Fruit fly (Drosophila melanogaster): ENCODE data around the gene Chmp1.

The Chmp1 gene

DNA sequence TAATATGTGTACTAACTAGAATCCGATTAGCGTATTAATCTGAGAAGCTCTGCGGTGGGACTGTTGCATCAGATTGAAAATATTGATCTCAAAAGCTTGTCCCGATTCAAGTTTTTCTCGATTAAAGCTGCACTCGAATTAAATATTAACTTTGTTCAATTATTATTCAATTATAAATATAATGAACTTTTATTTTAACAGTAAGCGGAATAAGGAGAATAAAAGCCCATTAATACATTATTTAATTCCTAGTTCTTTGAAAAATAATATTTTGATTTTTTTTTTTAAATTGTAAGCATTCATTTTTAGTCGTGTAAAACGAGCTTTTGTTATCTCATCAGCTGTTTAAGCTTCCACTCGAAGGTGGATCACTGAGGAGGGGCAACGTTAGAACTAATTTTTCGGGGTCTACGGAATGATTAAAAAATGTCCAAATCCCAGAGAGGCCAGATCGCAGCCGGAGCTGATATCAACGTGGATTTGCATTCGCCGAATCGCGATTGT, 8.4 kb downstream of the Chmp1 start, which contains the start of the genes GNBP2 and GNBP1:
Gene GNBP2, minus strand, starts transcription at position 51 of the 504 bp plus-strand sequence.
Gene GNBP1, plus strand, starts transcription at position 438 of the 504 bp plus-strand sequence.
- TF ChIP-seq ovo (GFP tag; optimal IDR thresholded peaks at IDR 0.05), result no peak
- TF ChIP-seq Crg-1 (GFP tag; optimal IDR thresholded peaks at IDR 0.05), result peak; percentile 33
- TF ChIP-seq CG7101 (tag; optimal IDR thresholded peaks at IDR 0.05), result peak; percentile 92
- no peak for TF ChIP-seq toe (GFP tag; optimal IDR thresholded peaks at IDR 0.05)
- TF ChIP-seq CG14711 (tag; optimal IDR thresholded peaks at IDR 0.05), result peak; percentile 90
- no peak for TF ChIP-seq kay (GFP tag; ENCODE audit: borderline replicate concordance)
- no peak for TF ChIP-seq CG1620 (GFP tag; optimal IDR thresholded peaks at IDR 0.05)
- peak; percentile 72 for TF ChIP-seq CG11617 (GFP tag; optimal IDR thresholded peaks at IDR 0.05)
- no peak for TF ChIP-seq cnc (optimal IDR thresholded peaks at IDR 0.05)
- TF ChIP-seq CG33017 (tag; optimal IDR thresholded peaks at IDR 0.05), result peak; percentile 95
- peak; percentile 55 for TF ChIP-seq tj (GFP tag; optimal IDR thresholded peaks at IDR 0.05)
- TF ChIP-seq Mnt (GFP tag; optimal IDR thresholded peaks at IDR 0.05), result peak; percentile 13
- peak; percentile 34 for TF ChIP-seq bab1 (GFP tag; optimal IDR thresholded peaks at IDR 0.05)
- TF ChIP-seq Hr96 (GFP tag; optimal IDR thresholded peaks at IDR 0.05), result no peak
- peak; percentile 26 for TF ChIP-seq cic (GFP tag; optimal IDR thresholded peaks at IDR 0.05)
- peak; percentile 74 for TF ChIP-seq CG12768 (GFP tag; optimal IDR thresholded peaks at IDR 0.05)
- no peak for TF ChIP-seq CG5204 (GFP tag; optimal IDR thresholded peaks at IDR 0.05)
- TF ChIP-seq CG7045 (GFP tag; optimal IDR thresholded peaks at IDR 0.05), result peak; percentile 76
- peak; percentile 2 for TF ChIP-seq Clk (GFP tag; optimal IDR thresholded peaks at IDR 0.05)
- peak; percentile 64 for TF ChIP-seq pad (GFP tag; optimal IDR thresholded peaks at IDR 0.05)

DNA sequence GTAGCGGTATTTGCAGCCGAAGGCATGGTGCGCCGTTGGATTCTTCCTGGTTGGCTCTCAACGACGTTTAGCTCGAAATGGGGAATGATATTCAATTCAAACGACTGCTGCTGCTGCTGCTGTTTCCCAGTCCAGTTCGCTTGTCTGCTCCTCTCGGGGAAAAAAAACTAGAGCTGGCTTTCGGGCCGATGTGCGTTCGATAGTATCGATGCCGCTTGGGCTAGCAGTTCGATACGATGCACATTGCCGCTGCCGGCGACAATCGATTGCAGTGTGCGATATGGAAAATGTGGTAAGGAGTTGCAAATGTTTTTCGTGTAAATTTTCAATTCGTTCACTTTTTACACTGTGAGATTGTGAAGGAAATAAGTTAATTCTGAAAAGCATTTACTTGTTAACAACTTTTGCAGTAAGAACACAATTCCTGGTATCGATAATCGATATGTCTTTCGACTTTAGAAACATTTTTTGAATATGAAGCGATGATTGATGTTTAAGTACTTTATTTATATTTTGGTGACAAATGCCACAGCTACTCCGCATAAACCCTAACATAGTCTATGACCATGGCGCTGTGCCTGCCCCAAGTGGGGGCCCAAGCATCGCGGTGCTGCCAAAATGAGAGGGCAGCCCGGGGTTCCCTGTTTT, 10.8 kb downstream of the Chmp1 start, which contains the start of gene Capr:
Gene Capr, minus strand, starts transcription at position 339 of the 648 bp plus-strand sequence.
- TF ChIP-seq CG7045 (GFP tag; optimal IDR thresholded peaks at IDR 0.05), result no peak
- TF ChIP-seq Hr96 (GFP tag; optimal IDR thresholded peaks at IDR 0.05), result peak; percentile 61
- no peak for TF ChIP-seq kay (GFP tag; ENCODE audit: borderline replicate concordance)
- TF ChIP-seq CG33017 (tag; optimal IDR thresholded peaks at IDR 0.05), result peak; percentile 12
- no peak for TF ChIP-seq CG5204 (GFP tag; optimal IDR thresholded peaks at IDR 0.05)
- TF ChIP-seq bab1 (GFP tag; optimal IDR thresholded peaks at IDR 0.05), result peak; percentile 47
- peak; percentile 43 for TF ChIP-seq Mnt (GFP tag; optimal IDR thresholded peaks at IDR 0.05)
- TF ChIP-seq tj (GFP tag; optimal IDR thresholded peaks at IDR 0.05), result no peak
- TF ChIP-seq CG1620 (GFP tag; optimal IDR thresholded peaks at IDR 0.05), result peak; percentile 58
- TF ChIP-seq CG7101 (tag; optimal IDR thresholded peaks at IDR 0.05), result peak; percentile 31
- TF ChIP-seq CG11617 (GFP tag; optimal IDR thresholded peaks at IDR 0.05), result no peak
- TF ChIP-seq toe (GFP tag; optimal IDR thresholded peaks at IDR 0.05), result peak; percentile 24
- peak; percentile 4 for TF ChIP-seq cic (GFP tag; optimal IDR thresholded peaks at IDR 0.05)
- peak; percentile 1 for TF ChIP-seq CG14711 (tag; optimal IDR thresholded peaks at IDR 0.05)
- TF ChIP-seq Clk (GFP tag; optimal IDR thresholded peaks at IDR 0.05), result no peak
- TF ChIP-seq CG12768 (GFP tag; optimal IDR thresholded peaks at IDR 0.05), result peak; percentile 41
- TF ChIP-seq Crg-1 (GFP tag; optimal IDR thresholded peaks at IDR 0.05), result peak; percentile 31
- peak; percentile 29 for TF ChIP-seq pad (GFP tag; optimal IDR thresholded peaks at IDR 0.05)
- no peak for TF ChIP-seq cnc (optimal IDR thresholded peaks at IDR 0.05)
- no peak for TF ChIP-seq ovo (GFP tag; optimal IDR thresholded peaks at IDR 0.05)

DNA sequence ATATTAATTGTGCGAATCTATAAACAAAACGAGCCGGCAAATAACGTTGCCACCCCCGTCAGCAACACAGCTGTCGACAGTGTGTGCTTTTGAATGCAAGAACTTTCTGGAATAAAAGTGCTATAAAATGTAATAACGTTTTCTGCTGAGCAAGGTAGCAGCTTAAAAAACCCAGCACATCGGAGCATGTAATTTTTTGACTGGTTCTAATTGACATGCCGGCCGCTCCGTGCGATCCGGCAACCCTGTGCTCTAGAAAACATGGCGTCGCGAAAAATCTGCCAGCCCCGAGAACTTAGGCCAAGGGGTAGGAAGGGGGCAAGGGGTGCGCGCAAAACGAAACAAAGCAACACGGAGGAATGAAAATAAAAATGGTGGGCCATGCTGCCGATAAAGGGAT, 11.7 kb downstream of the Chmp1 start:
- TF ChIP-seq CG7045 (GFP tag; optimal IDR thresholded peaks at IDR 0.05) (peak; percentile 36), CG12768 (GFP tag; optimal IDR thresholded peaks at IDR 0.05) (peak; percentile 35), Clk (GFP tag; optimal IDR thresholded peaks at IDR 0.05) (no peak), ovo (GFP tag; optimal IDR thresholded peaks at IDR 0.05) (no peak), Crg-1 (GFP tag; optimal IDR thresholded peaks at IDR 0.05) (no peak), bab1 (GFP tag; optimal IDR thresholded peaks at IDR 0.05) (peak; percentile 58), toe (GFP tag; optimal IDR thresholded peaks at IDR 0.05) (peak; percentile 20), kay (GFP tag; ENCODE audit: borderline replicate concordance) (no peak), Hr96 (GFP tag; optimal IDR thresholded peaks at IDR 0.05) (peak; percentile 57), CG7101 (tag; optimal IDR thresholded peaks at IDR 0.05) (peak; percentile 41), CG5204 (GFP tag; optimal IDR thresholded peaks at IDR 0.05) (no peak), CG11617 (GFP tag; optimal IDR thresholded peaks at IDR 0.05) (peak; percentile 71), CG33017 (tag; optimal IDR thresholded peaks at IDR 0.05) (no peak), tj (GFP tag; optimal IDR thresholded peaks at IDR 0.05) (peak; percentile 40), CG1620 (GFP tag; optimal IDR thresholded peaks at IDR 0.05) (peak; percentile 44), pad (GFP tag; optimal IDR thresholded peaks at IDR 0.05) (peak; percentile 36), cic (GFP tag; optimal IDR thresholded peaks at IDR 0.05) (no peak), CG14711 (tag; optimal IDR thresholded peaks at IDR 0.05) (peak; percentile 6), cnc (optimal IDR thresholded peaks at IDR 0.05) (no peak), Mnt (GFP tag; optimal IDR thresholded peaks at IDR 0.05) (peak; percentile 83)

DNA sequence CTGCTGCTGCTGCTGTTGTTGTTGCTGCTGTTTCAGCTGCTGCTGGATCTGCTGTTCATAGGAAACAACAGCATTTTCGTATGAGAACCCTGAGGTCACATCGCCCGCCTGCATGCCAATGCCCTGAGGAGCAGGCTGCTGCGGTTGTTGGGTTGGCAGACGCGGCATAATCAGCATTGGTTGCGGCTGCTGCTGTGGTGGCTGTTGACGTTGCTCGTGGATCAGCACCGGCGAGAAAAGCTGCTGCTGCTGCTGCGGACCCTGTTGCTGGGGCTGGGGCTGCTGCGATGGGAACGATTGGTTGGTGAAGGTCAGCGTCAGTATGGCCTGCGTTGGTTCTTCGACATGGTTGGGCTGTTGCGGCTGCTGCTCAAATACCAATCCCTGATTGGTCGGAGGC, 14.0 kb downstream of the Chmp1 start:
- TF ChIP-seq cic (GFP tag; optimal IDR thresholded peaks at IDR 0.05) (no peak), Mnt (GFP tag; optimal IDR thresholded peaks at IDR 0.05) (no peak), CG12768 (GFP tag; optimal IDR thresholded peaks at IDR 0.05) (no peak), CG33017 (tag; optimal IDR thresholded peaks at IDR 0.05) (no peak), Clk (GFP tag; optimal IDR thresholded peaks at IDR 0.05) (no peak), tj (GFP tag; optimal IDR thresholded peaks at IDR 0.05) (no peak), pad (GFP tag; optimal IDR thresholded peaks at IDR 0.05) (no peak), CG5204 (GFP tag; optimal IDR thresholded peaks at IDR 0.05) (no peak), ovo (GFP tag; optimal IDR thresholded peaks at IDR 0.05) (no peak), CG1620 (GFP tag; optimal IDR thresholded peaks at IDR 0.05) (no peak), CG14711 (tag; optimal IDR thresholded peaks at IDR 0.05) (no peak)

DNA sequence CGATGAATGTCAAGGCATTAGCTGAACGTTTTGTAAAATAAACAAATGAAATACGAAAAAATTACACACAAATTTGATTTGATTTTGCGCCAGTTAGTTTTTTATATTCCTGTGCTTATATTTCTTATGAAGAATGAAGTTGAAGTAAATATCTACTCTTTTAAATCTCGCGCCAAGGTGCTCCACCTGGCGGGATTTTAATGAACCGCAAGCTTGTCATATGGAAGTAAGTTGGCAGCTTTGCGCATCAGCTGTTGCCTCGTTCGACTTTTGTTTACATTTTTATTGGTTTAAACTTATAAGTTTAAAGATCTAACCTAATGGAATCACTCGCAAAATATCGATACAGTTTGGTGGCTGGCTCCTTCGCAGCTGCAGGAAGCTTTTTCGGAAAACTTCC, 16.7 kb downstream of the Chmp1 start, which contains the start of gene CG42495:
Gene CG42495, plus strand, starts transcription at position 247 of the 400 bp plus-strand sequence.
- TF ChIP-seq Crg-1 (GFP tag; optimal IDR thresholded peaks at IDR 0.05), result no peak
- no peak for TF ChIP-seq Mnt (GFP tag; optimal IDR thresholded peaks at IDR 0.05)
- TF ChIP-seq CG7101 (tag; optimal IDR thresholded peaks at IDR 0.05), result no peak
- TF ChIP-seq pad (GFP tag; optimal IDR thresholded peaks at IDR 0.05), result no peak
- no peak for TF ChIP-seq ovo (GFP tag; optimal IDR thresholded peaks at IDR 0.05)
- TF ChIP-seq cnc (optimal IDR thresholded peaks at IDR 0.05), result no peak
- TF ChIP-seq CG5204 (GFP tag; optimal IDR thresholded peaks at IDR 0.05), result no peak
- TF ChIP-seq CG12768 (GFP tag; optimal IDR thresholded peaks at IDR 0.05), result no peak
- no peak for TF ChIP-seq kay (GFP tag; ENCODE audit: borderline replicate concordance)
- TF ChIP-seq CG1620 (GFP tag; optimal IDR thresholded peaks at IDR 0.05), result peak; percentile 23
- no peak for TF ChIP-seq CG7045 (GFP tag; optimal IDR thresholded peaks at IDR 0.05)
- no peak for TF ChIP-seq CG11617 (GFP tag; optimal IDR thresholded peaks at IDR 0.05)
- TF ChIP-seq tj (GFP tag; optimal IDR thresholded peaks at IDR 0.05), result no peak
- TF ChIP-seq bab1 (GFP tag; optimal IDR thresholded peaks at IDR 0.05), result peak; percentile 29
- TF ChIP-seq CG14711 (tag; optimal IDR thresholded peaks at IDR 0.05), result no peak
- no peak for TF ChIP-seq toe (GFP tag; optimal IDR thresholded peaks at IDR 0.05)
- TF ChIP-seq CG33017 (tag; optimal IDR thresholded peaks at IDR 0.05), result no peak
- no peak for TF ChIP-seq Hr96 (GFP tag; optimal IDR thresholded peaks at IDR 0.05)
- no peak for TF ChIP-seq Clk (GFP tag; optimal IDR thresholded peaks at IDR 0.05)
- TF ChIP-seq cic (GFP tag; optimal IDR thresholded peaks at IDR 0.05), result peak; percentile 22
